Fruit fly (Drosophila melanogaster) whole organism, prepupa: ENCODE data around the gene Myo10A.

Experiments used
- CG10631 ChIP-seq: fragments of 200-800 bp; sonication (Bioruptor generic); optimal IDR thresholded peaks from 2 replicates; lab custom pipeline; 2016; ENCODE audit warnings: missing biosample characterization, missing genetic modification characterization
- CG10669 ChIP-seq: fragments of 200-800 bp; sonication (Bioruptor generic); optimal IDR thresholded peaks from 3 replicates; lab custom pipeline; 2018; ENCODE audit warnings: missing biosample characterization, mild to moderate bottlenecking, missing genetic modification characterization, moderate library complexity
- CG11294 ChIP-seq: fragments of 200-800 bp; sonication (Bioruptor generic); IDR thresholded peaks from 2 replicates; pipeline ENCODE4 v1.3.6; 2022; ENCODE audit warnings: missing biosample characterization, missing genetic modification characterization
- CG11762 ChIP-seq: fragments of 200-800 bp; sonication (Bioruptor generic); optimal IDR thresholded peaks from 3 replicates; lab custom pipeline; 2016; ENCODE audit warnings: missing biosample characterization, missing genetic modification characterization; ENCODE audit not compliant: insufficient read depth
- CG11902 ChIP-seq: fragments of 200-800 bp; sonication (Bioruptor generic); optimal IDR thresholded peaks from 3 replicates; lab custom pipeline; 2016; ENCODE audit warnings: missing biosample characterization, missing genetic modification characterization
- CG15336 ChIP-seq: fragments of 200-800 bp; sonication (Bioruptor generic); IDR thresholded peaks from 2 replicates; pipeline ENCODE4 v1.3.6; 2022; ENCODE audit warnings: missing biosample characterization, missing genetic modification characterization
- CG1621 ChIP-seq: fragments of 200-800 bp; sonication (Bioruptor generic); optimal IDR thresholded peaks from 3 replicates; lab custom pipeline; 2018; ENCODE audit warnings: missing biosample characterization, mild to moderate bottlenecking, missing genetic modification characterization
- CG3032 ChIP-seq: fragments of 200-800 bp; optimal IDR thresholded peaks from 2 replicates; lab custom pipeline; 2019; ENCODE audit warnings: missing biosample characterization, mild to moderate bottlenecking, missing genetic modification characterization, moderate library complexity
- CG31627 ChIP-seq: fragments of 200-800 bp; sonication (Bioruptor generic); optimal IDR thresholded peaks from 3 replicates; lab custom pipeline; 2016; ENCODE audit warnings: missing biosample characterization, missing genetic modification characterization
- CG32006 ChIP-seq: fragments of 200-800 bp; sonication (Bioruptor generic); optimal IDR thresholded peaks from 3 replicates; lab custom pipeline; 2017; ENCODE audit warnings: missing biosample characterization, mild to moderate bottlenecking, missing genetic modification characterization
- CG34406 ChIP-seq: fragments of 200-800 bp; sonication (Bioruptor generic); optimal IDR thresholded peaks from 3 replicates; lab custom pipeline; 2016; ENCODE audit warnings: missing biosample characterization, missing genetic modification characterization
- CG3919 ChIP-seq: fragments of 200-800 bp; sonication (Bioruptor generic); optimal IDR thresholded peaks from 3 replicates; lab custom pipeline; 2016; ENCODE audit warnings: missing biosample characterization, missing genetic modification characterization
- CG4318 ChIP-seq: fragments of 200-800 bp; sonication (Bioruptor generic); optimal IDR thresholded peaks from 3 replicates; lab custom pipeline; 2017; ENCODE audit warnings: missing biosample characterization, mild to moderate bottlenecking, missing genetic modification characterization
- CG6276 ChIP-seq: fragments of 200-800 bp; sonication (Bioruptor generic); optimal IDR thresholded peaks from 2 replicates; lab custom pipeline; 2017; ENCODE audit warnings: missing biosample characterization, mild to moderate bottlenecking, missing genetic modification characterization
- CG6854 ChIP-seq: fragments of 200-800 bp; sonication (Bioruptor generic); optimal IDR thresholded peaks from 2 replicates; lab custom pipeline; 2017; ENCODE audit warnings: missing biosample characterization, mild to moderate bottlenecking, missing genetic modification characterization
- CG7368 ChIP-seq: fragments of 200-800 bp; sonication (Bioruptor generic); optimal IDR thresholded peaks from 3 replicates; lab custom pipeline; 2016; ENCODE audit warnings: missing biosample characterization, missing genetic modification characterization
- CG8119 ChIP-seq: fragments of 200-800 bp; sonication (Bioruptor generic); IDR thresholded peaks from 3 replicates; pipeline ENCODE4 v1.3.6; 2022; ENCODE audit warnings: missing biosample characterization, missing genetic modification characterization
- CG8632 ChIP-seq: fragments of 200-800 bp; sonication (Bioruptor generic); optimal IDR thresholded peaks from 3 replicates; lab custom pipeline; 2016; ENCODE audit warnings: missing biosample characterization, missing genetic modification characterization
- CG9139 ChIP-seq: fragments of 200-800 bp; sonication (Bioruptor generic); optimal IDR thresholded peaks from 3 replicates; lab custom pipeline; 2017; ENCODE audit warnings: missing biosample characterization, mild to moderate bottlenecking, missing genetic modification characterization
- Eip75B ChIP-seq: fragments of 200-800 bp; sonication (Bioruptor generic); optimal IDR thresholded peaks from 3 replicates; lab custom pipeline; 2016; ENCODE audit warnings: missing biosample characterization, missing genetic modification characterization
- Eip78C ChIP-seq: fragments of 200-800 bp; sonication (Bioruptor generic); peaks from one replicate; lab custom pipeline; 2016; ENCODE audit warnings: missing biosample characterization, missing genetic modification characterization
- Eip93F ChIP-seq: fragments of 200-800 bp; sonication (Bioruptor generic); optimal IDR thresholded peaks from 2 replicates; lab custom pipeline; 2016; ENCODE audit warnings: missing biosample characterization, mild to moderate bottlenecking, missing genetic modification characterization
- Ets96B ChIP-seq: fragments of 200-800 bp; optimal IDR thresholded peaks from 2 replicates; lab custom pipeline; 2019; ENCODE audit warnings: missing biosample characterization, mild to moderate bottlenecking, missing genetic modification characterization, moderate library complexity
- Gug ChIP-seq: fragments of 200-800 bp; sonication (Bioruptor generic); IDR thresholded peaks from 2 replicates; pipeline ENCODE4 v1.3.6; 2022; ENCODE audit warnings: missing biosample characterization, missing genetic modification characterization
- Hr39 ChIP-seq: fragments of 200-800 bp; sonication (Bioruptor generic); optimal IDR thresholded peaks from 2 replicates; lab custom pipeline; 2016; ENCODE audit warnings: missing biosample characterization, missing genetic modification characterization
- Hr4 ChIP-seq: fragments of 200-800 bp; sonication (Bioruptor generic); optimal IDR thresholded peaks from 3 replicates; lab custom pipeline; 2016; ENCODE audit warnings: missing biosample characterization, missing genetic modification characterization
- OdsH ChIP-seq: fragments of 200-800 bp; sonication (Bioruptor generic); optimal IDR thresholded peaks from 3 replicates; lab custom pipeline; 2016; ENCODE audit warnings: missing biosample characterization, missing genetic modification characterization
- Sox102F ChIP-seq: fragments of 200-800 bp; sonication (Bioruptor generic); optimal IDR thresholded peaks from 2 replicates; lab custom pipeline; 2016; ENCODE audit warnings: missing biosample characterization, mild to moderate bottlenecking, missing genetic modification characterization
- Sox14 ChIP-seq: fragments of 200-800 bp; sonication (Bioruptor generic); optimal IDR thresholded peaks from 3 replicates; lab custom pipeline; 2016; ENCODE audit warnings: missing biosample characterization, missing genetic modification characterization
- Sox15 ChIP-seq: fragments of 200-800 bp; sonication (Bioruptor generic); optimal IDR thresholded peaks from 3 replicates; lab custom pipeline; 2016; ENCODE audit warnings: missing biosample characterization, missing genetic modification characterization
- achi ChIP-seq: fragments of 200-800 bp; sonication (Bioruptor generic); optimal IDR thresholded peaks from 3 replicates; lab custom pipeline; 2016; ENCODE audit warnings: missing biosample characterization, missing genetic modification characterization
- cyc ChIP-seq: fragments of 200-800 bp; sonication (Bioruptor generic); optimal IDR thresholded peaks from 3 replicates; lab custom pipeline; 2016; ENCODE audit warnings: missing biosample characterization, missing genetic modification characterization
- dac ChIP-seq: fragments of 200-800 bp; sonication (Bioruptor generic); optimal IDR thresholded peaks from 2 replicates; lab custom pipeline; 2017; ENCODE audit warnings: missing biosample characterization, mild to moderate bottlenecking, missing genetic modification characterization
- dsx ChIP-seq: fragments of 200-800 bp; optimal IDR thresholded peaks from 3 replicates; lab custom pipeline; 2019; ENCODE audit warnings: missing biosample characterization, mild to moderate bottlenecking, missing genetic modification characterization, moderate library complexity; ENCODE audit not compliant: poor library complexity, severe bottlenecking
- eg ChIP-seq: fragments of 200-800 bp; sonication (Bioruptor generic); IDR thresholded peaks from 3 replicates; pipeline ENCODE4 v1.3.6; 2022; ENCODE audit warnings: missing biosample characterization, missing genetic modification characterization
- esn ChIP-seq: fragments of 200-800 bp; sonication (Bioruptor generic); optimal IDR thresholded peaks from 2 replicates; lab custom pipeline; 2016; ENCODE audit warnings: missing biosample characterization, mild to moderate bottlenecking, missing genetic modification characterization, moderate library complexity
- fd59A ChIP-seq: fragments of 200-800 bp; sonication (Bioruptor generic); optimal IDR thresholded peaks from 2 replicates; lab custom pipeline; 2017; ENCODE audit warnings: missing biosample characterization, mild to moderate bottlenecking, missing genetic modification characterization, missing genetic modification reagents
- fkh ChIP-seq: fragments of 200-800 bp; sonication (Bioruptor generic); optimal IDR thresholded peaks from 3 replicates; lab custom pipeline; 2017; ENCODE audit warnings: missing biosample characterization, mild to moderate bottlenecking, missing genetic modification characterization, moderate library complexity
- lz ChIP-seq: fragments of 200-800 bp; sonication (Bioruptor generic); optimal IDR thresholded peaks from 3 replicates; lab custom pipeline; 2016; ENCODE audit warnings: missing biosample characterization, missing genetic modification characterization
- net ChIP-seq: fragments of 200-800 bp; sonication (Bioruptor generic); optimal IDR thresholded peaks from 3 replicates; lab custom pipeline; 2016; ENCODE audit warnings: missing biosample characterization, missing genetic modification characterization
- pdm3 ChIP-seq: fragments of 200-800 bp; sonication (Bioruptor generic); optimal IDR thresholded peaks from 3 replicates; lab custom pipeline; 2016; ENCODE audit warnings: missing biosample characterization, missing genetic modification characterization
- salr ChIP-seq, 2 experiments: fragments of 200-800 bp; sonication (Bioruptor generic); optimal IDR thresholded peaks; 3 replicates each; lab custom pipeline; 2016 to 2018; ENCODE audit warnings: missing biosample characterization in 2 of 2, missing genetic modification characterization in 2 of 2, mild to moderate bottlenecking in 1 of 2
- spab ChIP-seq: fragments of 200-800 bp; sonication (Bioruptor generic); optimal IDR thresholded peaks from 2 replicates; lab custom pipeline; 2017; ENCODE audit warnings: missing biosample characterization, mild to moderate bottlenecking, missing genetic modification characterization, missing genetic modification reagents
- ss ChIP-seq, 2 experiments: fragments of 200-800 bp; sonication (Bioruptor generic); optimal IDR thresholded peaks; 2 replicates in 1 of 2; 3 replicates in 1 of 2; lab custom pipeline; 2017 to 2018; ENCODE audit warnings: mild to moderate bottlenecking in 2 of 2, missing biosample characterization in 2 of 2, missing genetic modification characterization in 2 of 2, moderate library complexity in 1 of 2
- svp ChIP-seq: fragments of 200-800 bp; sonication (Bioruptor generic); peaks from one replicate; lab custom pipeline; 2016; ENCODE audit warnings: missing biosample characterization, missing genetic modification characterization
- topi ChIP-seq: fragments of 200-800 bp; sonication (Bioruptor generic); optimal IDR thresholded peaks from 3 replicates; lab custom pipeline; 2016; ENCODE audit warnings: missing biosample characterization, missing genetic modification characterization
- vri ChIP-seq: fragments of 200-800 bp; sonication (Bioruptor generic); optimal IDR thresholded peaks from 3 replicates; lab custom pipeline; 2016; ENCODE audit warnings: missing biosample characterization, mild to moderate bottlenecking, missing genetic modification characterization

The Myo10A gene

dm6 chrX:10959912-10960311 is 29.3 kb downstream of the Myo10A start (continued):
- TF ChIP-seq CG6854 (GFP tag; lab: Kevin White, UChicago) (no peak), ss (GFP tag; optimal IDR thresholded peaks at IDR 0.05; lab: Kevin White, UChicago) (no peak), CG6276 (GFP tag; lab: Kevin White, UChicago) (peak; percentile 67), CG32006 (GFP tag; lab: Kevin White, UChicago) (peak; percentile 80), topi (GFP tag; lab: Kevin White, UChicago) (peak; percentile 29), Sox102F (GFP tag; lab: Kevin White, UChicago) (peak; percentile 14), CG3919 (GFP tag; lab: Kevin White, UChicago) (peak; percentile 60), pdm3 (GFP tag; lab: Kevin White, UChicago) (peak; percentile 54), fkh (GFP tag; lab: Kevin White, UChicago) (no peak), dsx (GFP tag; lab: Kevin White, UChicago) (no peak), Gug (no peak), Hr4 (GFP tag; lab: Kevin White, UChicago) (peak; percentile 68), CG9139 (GFP tag; lab: Kevin White, UChicago) (no peak), CG11762 (GFP tag; lab: Kevin White, UChicago) (peak; percentile 11), CG31627 (GFP tag; lab: Kevin White, UChicago) (no peak), lz (GFP tag; lab: Kevin White, UChicago) (peak; percentile 10), CG8119 (GFP tag; lab: Robert Waterston, UW) (peak; percentile 70), Eip93F (GFP tag; lab: Kevin White, UChicago) (no peak), OdsH (GFP tag; lab: Kevin White, UChicago) (peak; percentile 54), CG10631 (peak; percentile 3), Hr39 (GFP tag; lab: Kevin White, UChicago) (peak; percentile 6), Eip75B (GFP tag; lab: Kevin White, UChicago) (peak; percentile 12), svp (peak; percentile 24)

DNA sequence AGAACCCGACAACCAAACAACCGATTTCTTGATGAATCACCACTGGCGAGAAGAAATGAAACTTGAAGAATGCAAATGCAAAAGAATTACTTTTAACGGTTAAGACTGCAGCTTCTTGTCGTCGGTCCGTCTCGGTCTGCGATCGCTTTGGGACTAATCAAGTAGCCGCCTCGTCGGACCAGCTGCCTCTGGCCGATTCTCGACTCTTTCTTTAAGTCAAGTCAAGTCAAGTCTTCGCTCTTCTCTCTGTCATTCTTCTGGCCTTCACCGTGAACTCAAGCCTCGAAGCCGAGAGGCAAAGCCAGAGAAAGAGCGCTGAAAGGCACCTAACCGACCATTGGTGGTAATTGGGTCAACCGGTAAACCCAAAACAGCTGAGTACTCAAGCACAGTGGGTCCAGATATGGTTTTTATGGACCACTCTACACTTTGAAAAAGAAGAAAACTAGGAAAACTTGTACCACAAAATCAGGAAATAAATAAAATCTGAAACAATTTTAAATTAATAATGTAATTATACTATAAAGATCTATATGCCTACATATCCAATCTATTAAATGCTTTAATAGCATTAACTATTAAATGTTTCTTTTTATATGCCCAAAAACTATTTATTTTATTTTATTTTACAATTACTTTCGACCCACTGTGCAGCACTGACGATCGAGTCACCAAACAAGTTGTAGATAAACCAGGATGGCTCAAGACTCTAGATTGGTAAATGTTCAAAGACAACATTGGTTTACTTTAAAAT is 36.5 kb downstream of the Myo10A start, which contains the start of gene C901:
C901 (minus strand) TSS at position 157 of the 754 bp plus-strand sequence.
- TF ChIP-seq Ets96B (peak; percentile 29), salr (GFP tag; optimal IDR thresholded peaks at IDR 0.05; lab: Kevin White, UChicago) (peak in 1 of 2 experiments; percentile 79), cyc (GFP tag; lab: Kevin White, UChicago) (peak; percentile 18), CG3032 (tag; lab: Kevin White, UChicago) (peak; percentile 35), CG11902 (GFP tag; lab: Kevin White, UChicago) (peak; percentile 44), spab (peak; percentile 7), Hr39 (GFP tag; lab: Kevin White, UChicago) (no peak), Eip78C (GFP tag; lab: Kevin White, UChicago) (peak; percentile 89), CG7368 (GFP tag; lab: Kevin White, UChicago) (peak; percentile 54), CG4318 (GFP tag; lab: Kevin White, UChicago) (peak; percentile 86), vri (GFP tag; lab: Kevin White, UChicago) (no peak), topi (GFP tag; lab: Kevin White, UChicago) (peak; percentile 13), CG10669 (GFP tag; lab: Kevin White, UChicago) (peak; percentile 32), esn (GFP tag; lab: Kevin White, UChicago) (peak; percentile 45), CG32006 (GFP tag; lab: Kevin White, UChicago) (peak; percentile 93), CG8632 (peak; percentile 77), Sox14 (no peak), dac (GFP tag; lab: Kevin White, UChicago) (peak; percentile 81), OdsH (GFP tag; lab: Kevin White, UChicago) (peak; percentile 82), CG1621 (no peak), eg (GFP tag; lab: Robert Waterston, UW) (peak; percentile 79), svp (peak; percentile 74), Sox15 (peak; percentile 43), CG6854 (GFP tag; lab: Kevin White, UChicago) (no peak), Sox102F (GFP tag; lab: Kevin White, UChicago) (no peak), achi (GFP tag; lab: Kevin White, UChicago) (peak; percentile 81), CG10631 (peak; percentile 65), fd59A (no peak), CG6276 (GFP tag; lab: Kevin White, UChicago) (peak; percentile 91), CG15336 (GFP tag; lab: Robert Waterston, UW) (peak; percentile 92), CG11762 (GFP tag; lab: Kevin White, UChicago) (peak; percentile 53), CG34406 (peak; percentile 82), net (GFP tag; lab: Kevin White, UChicago) (peak; percentile 67), CG11294 (GFP tag; lab: Robert Waterston, UW) (peak; percentile 52)
